Fruit fly (Drosophila melanogaster) whole organism, pupa: ENCODE measurements around the gene al.

Experiments
- CG17806 ChIP-seq: fragments of 200-800 bp; sonication (Bioruptor generic); optimal IDR thresholded peaks from 2 replicates; lab custom pipeline; 2018; ENCODE audit warnings: missing biosample characterization, mild to moderate bottlenecking, missing genetic modification characterization, moderate library complexity
- CG32121 ChIP-seq: fragments of 200-800 bp; sonication (Bioruptor generic); IDR thresholded peaks from 2 replicates; pipeline ENCODE4 v1.3.6; 2022; ENCODE audit warnings: missing biosample characterization, missing genetic modification characterization
- CG34367 ChIP-seq: fragments of 200-800 bp; sonication (Bioruptor generic); optimal IDR thresholded peaks from 2 replicates; lab custom pipeline; 2018; ENCODE audit warnings: missing biosample characterization, mild to moderate bottlenecking, missing genetic modification characterization
- EcR ChIP-seq: fragments of 200-800 bp; sonication (Bioruptor generic); optimal IDR thresholded peaks from 3 replicates; lab custom pipeline; 2019; ENCODE audit warnings: missing biosample characterization, missing genetic modification characterization, mild to moderate bottlenecking, moderate library complexity, missing genetic modification reagents
- rn ChIP-seq: fragments of 200-800 bp; sonication (Bioruptor generic); IDR thresholded peaks from 2 replicates; pipeline ENCODE4 v1.3.6; 2022; ENCODE audit warnings: missing biosample characterization, missing genetic modification characterization

DNA sequence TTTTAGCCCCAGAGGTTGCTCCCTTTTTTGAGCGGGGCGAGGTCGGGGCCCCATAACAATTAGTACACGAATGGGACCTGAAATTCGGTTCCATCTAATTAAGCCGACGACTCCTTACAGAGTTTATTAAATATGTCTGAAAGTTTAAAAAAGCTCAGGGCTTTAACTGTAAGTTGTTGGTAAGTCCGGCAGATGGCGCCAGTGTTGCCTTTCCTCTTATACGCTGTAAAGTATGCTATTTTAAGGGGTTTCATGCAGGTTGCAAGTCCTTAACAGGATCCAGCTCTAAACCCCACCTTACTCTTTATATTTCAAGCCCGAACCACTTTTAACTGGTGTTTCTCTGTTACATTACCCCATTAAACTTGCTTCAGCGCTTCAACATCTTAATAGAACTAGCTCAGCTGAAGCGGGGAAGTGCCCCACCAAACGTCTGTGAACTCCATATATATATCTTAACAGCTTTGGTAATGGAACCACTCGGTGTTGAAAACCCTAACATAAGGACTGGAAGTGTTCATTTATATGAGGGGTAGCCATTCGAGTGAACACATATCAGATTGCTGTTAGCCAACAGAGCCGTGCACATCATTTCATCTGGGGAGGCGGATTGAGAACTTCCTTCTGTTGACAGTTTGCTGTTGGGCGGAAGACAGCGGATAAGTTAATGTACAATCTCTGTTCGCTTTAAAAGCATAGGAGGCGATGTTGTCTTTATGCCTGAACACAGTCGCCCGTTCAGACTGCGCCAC lies 17.6 kb downstream of the al start:
- TF ChIP-seq rn (GFP tag; lab: Robert Waterston, UW) (no peak), EcR (GFP tag; lab: Kevin White, UChicago) (no peak), CG34367 (tag; lab: Kevin White, UChicago) (no peak), CG32121 (GFP tag; lab: Robert Waterston, UW) (no peak), CG17806 (tag; lab: Kevin White, UChicago) (no peak)
